Fruit fly (Drosophila melanogaster) whole organism, wandering third instar larva: ENCODE results near the gene Snx1.

Experiments used
- Abd-B ChIP-seq: fragments of >200 bp; optimal IDR thresholded peaks from 2 replicates; lab custom pipeline; 2017; ENCODE audit warnings: missing biosample characterization, missing genetic modification characterization
- Mio ChIP-seq: sonication (Bioruptor generic); optimal IDR thresholded peaks from 2 replicates; lab custom pipeline; 2016; ENCODE audit warnings: missing biosample characterization, missing genetic modification characterization
- Sp1 ChIP-seq: fragments of 200-800 bp; sonication (Bioruptor generic); optimal IDR thresholded peaks from 3 replicates; lab custom pipeline; 2019; ENCODE audit warnings: missing biosample characterization, mild to moderate bottlenecking, missing genetic modification characterization, moderate library complexity
- br ChIP-seq: fragments of 200-800 bp; sonication (Bioruptor generic); optimal IDR thresholded peaks from 2 replicates; lab custom pipeline; 2016; ENCODE audit warnings: missing biosample characterization, missing genetic modification characterization
- usp ChIP-seq: fragments of >200 bp; optimal IDR thresholded peaks from 2 replicates; lab custom pipeline; 2017; ENCODE audit warnings: missing biosample characterization, missing genetic modification characterization

DNA sequence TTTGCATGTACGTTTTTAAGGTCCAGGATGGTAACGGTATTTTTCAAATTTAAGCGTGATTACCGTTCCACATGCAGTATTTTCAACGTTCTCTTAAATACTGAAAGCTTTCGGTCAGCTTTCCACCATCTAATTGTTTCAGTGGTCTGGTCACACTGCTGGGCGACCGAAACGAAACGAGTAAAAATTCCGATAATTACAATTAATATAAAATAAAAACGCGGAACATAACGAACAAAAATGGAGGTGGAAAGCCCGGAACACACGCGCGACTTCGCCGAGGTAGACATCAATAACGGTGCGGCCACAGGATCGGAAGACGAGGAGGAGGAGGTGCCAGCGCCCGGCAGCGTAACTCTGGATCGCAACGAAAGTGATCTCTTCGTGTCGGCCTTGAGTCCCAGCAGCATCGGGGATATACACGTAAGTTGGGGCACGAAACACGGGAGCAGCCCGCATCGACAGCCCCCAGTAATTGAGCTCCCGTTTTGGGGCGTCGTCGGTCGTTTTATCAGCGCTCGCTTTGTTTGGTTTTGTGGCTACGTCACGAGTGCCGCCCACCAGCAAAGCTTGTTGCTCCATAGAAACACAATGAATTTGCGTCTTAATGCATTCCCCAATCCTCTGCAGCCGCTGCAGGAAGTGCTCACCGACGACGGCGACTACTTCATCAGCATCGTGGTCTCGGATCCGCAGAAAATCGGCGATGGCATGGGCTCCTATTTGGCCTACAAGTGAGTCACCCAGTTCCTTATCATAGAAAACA lies at the start of gene Snx1:
- TF ChIP-seq br = no peak
- no peak for TF ChIP-seq usp (GFP tag; lab: Kevin White, UChicago)
- no peak for TF ChIP-seq Abd-B (GFP tag; lab: Kevin White, UChicago)
- no peak for TF ChIP-seq Sp1 (GFP tag; lab: Kevin White, UChicago)
- no peak for TF ChIP-seq Mio
